Worm (Caenorhabditis elegans) whole organism, L4 larva: ENCODE data around the gene Y46G5A.28.

ENCODE experiments used
- ceh-62 ChIP-seq: sonication (generic microtip); optimal IDR thresholded peaks from 2 replicates; lab custom pipeline; 2017; ENCODE audit warnings: missing biosample characterization, missing genetic modification characterization
- nhr-77 ChIP-seq: fragments of 150-350 bp; optimal IDR thresholded peaks from 2 replicates; lab custom pipeline; 2014; ENCODE audit warnings: missing biosample characterization, missing genetic modification characterization

DNA sequence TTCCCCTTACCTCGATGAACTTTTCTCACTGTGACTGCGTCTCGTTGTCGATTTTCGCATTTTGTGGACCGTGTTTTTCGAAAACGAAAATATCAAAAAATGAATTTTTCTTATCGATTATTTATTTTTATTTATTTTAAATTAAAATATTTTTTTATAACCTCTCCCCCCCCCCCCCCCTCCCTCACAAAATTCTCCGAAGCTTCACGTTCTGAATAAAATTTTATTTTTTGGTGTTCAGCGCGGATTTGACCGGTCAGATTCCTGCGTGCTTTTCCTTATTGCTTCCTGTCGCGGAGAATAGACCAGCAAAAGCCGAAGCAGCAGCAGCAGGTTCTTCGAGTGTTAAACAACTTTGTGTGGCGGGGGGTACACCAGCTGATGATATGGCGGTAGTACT, 31.7 kb upstream of the Y46G5A.28 start, which contains the start of gene Y46G5A.22:
- no peak for TF ChIP-seq nhr-77 (tag; lab: Kevin White, UChicago)
- no peak for TF ChIP-seq ceh-62
